Worm (Caenorhabditis elegans) whole organism, L4 larva: Measurements from ENCODE around the gene dnj-7.
A peak's percentile ranks its signal among the peaks of the same experiment; 100 is the strongest.

Experiments used
- D1046.2 ChIP-seq: fragments of 200-800 bp; sonication (Bioruptor generic); IDR thresholded peaks from 2 replicates; pipeline ENCODE4 v1.3.6; 2022; ENCODE audit warnings: missing genetic modification characterization, missing compliant biosample characterization
- F37D6.2 ChIP-seq: sonication (generic microtip); optimal IDR thresholded peaks from 2 replicates; lab custom pipeline; 2016; ENCODE audit warnings: mild to moderate bottlenecking, missing genetic modification characterization, missing compliant biosample characterization
- F49E8.2 ChIP-seq: sonication (generic microtip); optimal IDR thresholded peaks from 2 replicates; lab custom pipeline; 2016; ENCODE audit warnings: missing compliant biosample characterization, mild to moderate bottlenecking, missing genetic modification characterization, borderline replicate concordance
- ZK546.5 ChIP-seq, 2 experiments: sonication (generic microtip); optimal IDR thresholded peaks; 2 replicates each; lab custom pipeline; 2017; ENCODE audit warnings: missing biosample characterization in 2 of 2, missing genetic modification characterization in 2 of 2
- aha-1 ChIP-seq: fragments of 150-350 bp; peaks from one replicate; lab custom pipeline; 2014; ENCODE audit warnings: missing biosample characterization, missing genetic modification characterization
- ama-1 ChIP-seq: fragments of 150-350 bp; optimal IDR thresholded peaks from 2 replicates; lab custom pipeline; 2014; ENCODE audit warnings: inconsistent platforms, mixed read lengths
- arid-1 ChIP-seq: fragments of 200-800 bp; sonication (Bioruptor generic); conservative IDR thresholded peaks from 2 replicates; pipeline ENCODE4 v1.3.6; 2022; ENCODE audit warnings: missing genetic modification reagents, missing genetic modification characterization, missing compliant biosample characterization
- attf-4 ChIP-seq: sonication (generic microtip); optimal IDR thresholded peaks from 3 replicates; lab custom pipeline; 2017; ENCODE audit warnings: missing biosample characterization, missing genetic modification characterization
- ceh-28 ChIP-seq: fragments of 150-350 bp; optimal IDR thresholded peaks from 2 replicates; lab custom pipeline; 2014; ENCODE audit warnings: missing biosample characterization, missing genetic modification reagents, missing genetic modification characterization
- ceh-32 ChIP-seq: sonication (generic microtip); optimal IDR thresholded peaks from 2 replicates; lab custom pipeline; 2016; ENCODE audit warnings: mild to moderate bottlenecking, missing genetic modification characterization, missing compliant biosample characterization; ENCODE audit not compliant: poor library complexity
- ctbp-1 ChIP-seq: fragments of 200-800 bp; sonication (Bioruptor generic); IDR thresholded peaks from 2 replicates; pipeline ENCODE4 v1.3.6; 2022; ENCODE audit warnings: missing genetic modification reagents, missing genetic modification characterization, missing compliant biosample characterization
- daf-16 ChIP-seq, 3 experiments: sonication (generic microtip); optimal IDR thresholded peaks; 2 replicates each; lab custom pipeline; 2016 to 2017; ENCODE audit warnings: missing genetic modification characterization in 3 of 3, missing genetic modification reagents in 3 of 3, mild to moderate bottlenecking in 2 of 3, missing compliant biosample characterization in 2 of 3, missing biosample characterization in 1 of 3, moderate library complexity in 1 of 3
- daf-19 ChIP-seq: fragments of 200-800 bp; sonication (Bioruptor generic); conservative IDR thresholded peaks from 2 replicates; pipeline ENCODE4 v1.3.6; 2022; ENCODE audit warnings: missing genetic modification characterization, missing compliant biosample characterization
- dmd-6 ChIP-seq: fragments of 200-800 bp; sonication (Bioruptor generic); IDR thresholded peaks from 2 replicates; pipeline ENCODE4 v1.3.6; 2022; ENCODE audit warnings: missing genetic modification reagents, missing genetic modification characterization, missing compliant biosample characterization
- fos-1 ChIP-seq: fragments of 150-350 bp; optimal IDR thresholded peaks from 2 replicates; lab custom pipeline; 2014; ENCODE audit warnings: missing biosample characterization, missing genetic modification characterization
- hlh-11 ChIP-seq: fragments of 200-800 bp; sonication (Bioruptor generic); optimal IDR thresholded peaks from 2 replicates; lab custom pipeline; 2018; ENCODE audit warnings: mild to moderate bottlenecking, missing genetic modification characterization, missing compliant biosample characterization
- hlh-30 ChIP-seq: sonication (generic microtip); optimal IDR thresholded peaks from 2 replicates; lab custom pipeline; 2017; ENCODE audit warnings: antibody characterized with exemption, mild to moderate bottlenecking, missing genetic modification characterization, missing compliant biosample characterization; ENCODE audit not compliant: insufficient read depth
- hmg-1.1 ChIP-seq: fragments of 200-800 bp; sonication (Bioruptor generic); IDR thresholded peaks from 2 replicates; pipeline ENCODE4 v1.3.6; 2022; ENCODE audit warnings: missing genetic modification reagents, missing genetic modification characterization, missing compliant biosample characterization
- lin-1 ChIP-seq: fragments of 200-800 bp; sonication (Bioruptor generic); IDR thresholded peaks from 2 replicates; pipeline ENCODE4 v1.3.6; 2022; ENCODE audit warnings: missing genetic modification reagents, missing genetic modification characterization, missing compliant biosample characterization
- lin-15B ChIP-seq: fragments of 150-350 bp; sonication (generic microtip); optimal IDR thresholded peaks from 3 replicates; lab custom pipeline; 2014; ENCODE audit warnings: missing biosample characterization, missing genetic modification characterization
- mdl-1 ChIP-seq, 2 experiments: fragments of 150-350 bp in 1 of 2; sonication (generic microtip) in 1 of 2; optimal IDR thresholded peaks; 2 replicates each; lab custom pipeline; 2014 to 2017; ENCODE audit warnings: missing biosample characterization in 2 of 2, missing genetic modification characterization in 2 of 2
- mdt-29 ChIP-seq: fragments of 200-800 bp; sonication (Bioruptor generic); IDR thresholded peaks from 2 replicates; pipeline ENCODE4 v1.3.6; 2022; ENCODE audit warnings: missing genetic modification reagents, missing genetic modification characterization, missing compliant biosample characterization
- mep-1 ChIP-seq: fragments of 150-350 bp; sonication (generic microtip); optimal IDR thresholded peaks from 3 replicates; lab custom pipeline; 2014; ENCODE audit warnings: missing biosample characterization, missing genetic modification characterization
- mes-2 ChIP-seq: sonication (generic microtip); optimal IDR thresholded peaks from 2 replicates; lab custom pipeline; 2016; ENCODE audit warnings: missing genotype, mild to moderate bottlenecking, missing genetic modification characterization, missing compliant biosample characterization; ENCODE audit not compliant: poor library complexity, severe bottlenecking
- nhr-11 ChIP-seq: fragments of 150-350 bp; optimal IDR thresholded peaks from 2 replicates; lab custom pipeline; 2014; ENCODE audit warnings: missing biosample characterization, missing genetic modification characterization
- nhr-28 ChIP-seq: fragments of 150-350 bp; optimal IDR thresholded peaks from 2 replicates; lab custom pipeline; 2014; ENCODE audit warnings: missing biosample characterization, missing genetic modification characterization
- nhr-42 ChIP-seq: fragments of 200-800 bp; sonication (Bioruptor generic); IDR thresholded peaks from 2 replicates; pipeline ENCODE4 v1.3.6; 2022; ENCODE audit warnings: missing genetic modification characterization, missing compliant biosample characterization
- php-3 ChIP-seq: fragments of 200-800 bp; sonication (Bioruptor generic); IDR thresholded peaks from 2 replicates; pipeline ENCODE4 v1.3.6; 2022; ENCODE audit warnings: missing genetic modification reagents, missing genetic modification characterization, missing compliant biosample characterization
- pqm-1 ChIP-seq: sonication (generic microtip); optimal IDR thresholded peaks from 2 replicates; lab custom pipeline; 2017; ENCODE audit warnings: missing biosample characterization, missing genetic modification characterization
- snpc-4 ChIP-seq: fragments of 150-350 bp; optimal IDR thresholded peaks from 2 replicates; lab custom pipeline; 2014; ENCODE audit warnings: missing biosample characterization, missing genetic modification characterization
- spr-3 ChIP-seq: fragments of 200-800 bp; sonication (Bioruptor generic); optimal IDR thresholded peaks from 2 replicates; lab custom pipeline; 2018; ENCODE audit warnings: mild to moderate bottlenecking, missing genetic modification characterization, missing compliant biosample characterization
- tag-97 ChIP-seq: fragments of 200-800 bp; sonication (Bioruptor generic); IDR thresholded peaks from 2 replicates; pipeline ENCODE4 v1.3.6; 2022; ENCODE audit warnings: missing genetic modification characterization, missing compliant biosample characterization
- unc-130 ChIP-seq: sonication (generic microtip); optimal IDR thresholded peaks from 2 replicates; lab custom pipeline; 2016; ENCODE audit warnings: missing genetic modification reagents, missing genetic modification characterization, missing compliant biosample characterization
- unc-39 ChIP-seq: sonication (generic microtip); optimal IDR thresholded peaks from 2 replicates; lab custom pipeline; 2017; ENCODE audit warnings: missing biosample characterization, missing genetic modification characterization
- unc-62 ChIP-seq, 3 experiments: fragments of 150-350 bp in 1 of 3; sonication (generic microtip); optimal IDR thresholded peaks in 2 of 3; peaks in 1 of 3; 1 replicate in 1 of 3; 2 replicates in 2 of 3; lab custom pipeline; 2014 to 2017; ENCODE audit warnings: missing biosample characterization in 3 of 3, missing genetic modification characterization in 3 of 3, missing genetic modification reagents in 3 of 3, missing genotype in 1 of 3

dnj-7 gene

ce11 chrX:7149670-7150069 is 44.7 kb upstream of the dnj-7 start:
- TF ChIP-seq lin-15B, result no peak
- no peak for TF ChIP-seq mdt-29
- TF ChIP-seq ZK546.5 (tag; optimal IDR thresholded peaks at IDR 0.05; lab: Kevin White, UChicago), result no peak
- TF ChIP-seq mes-2 (tag; lab: Kevin White, UChicago), result no peak
- peak in 1 of 2 experiments; percentile 87 for TF ChIP-seq unc-62 (GFP tag; optimal IDR thresholded peaks at IDR 0.05 in 1 of 2; lab: Kevin White, UChicago)
- TF ChIP-seq unc-62 (tag; optimal IDR thresholded peaks at IDR 0.05; lab: Kevin White, UChicago), result no peak
- TF ChIP-seq spr-3, result no peak
- no peak for TF ChIP-seq F49E8.2 (tag; lab: Kevin White, UChicago)
- no peak for TF ChIP-seq arid-1 (GFP tag; lab: Robert Waterston, UW)

DNA sequence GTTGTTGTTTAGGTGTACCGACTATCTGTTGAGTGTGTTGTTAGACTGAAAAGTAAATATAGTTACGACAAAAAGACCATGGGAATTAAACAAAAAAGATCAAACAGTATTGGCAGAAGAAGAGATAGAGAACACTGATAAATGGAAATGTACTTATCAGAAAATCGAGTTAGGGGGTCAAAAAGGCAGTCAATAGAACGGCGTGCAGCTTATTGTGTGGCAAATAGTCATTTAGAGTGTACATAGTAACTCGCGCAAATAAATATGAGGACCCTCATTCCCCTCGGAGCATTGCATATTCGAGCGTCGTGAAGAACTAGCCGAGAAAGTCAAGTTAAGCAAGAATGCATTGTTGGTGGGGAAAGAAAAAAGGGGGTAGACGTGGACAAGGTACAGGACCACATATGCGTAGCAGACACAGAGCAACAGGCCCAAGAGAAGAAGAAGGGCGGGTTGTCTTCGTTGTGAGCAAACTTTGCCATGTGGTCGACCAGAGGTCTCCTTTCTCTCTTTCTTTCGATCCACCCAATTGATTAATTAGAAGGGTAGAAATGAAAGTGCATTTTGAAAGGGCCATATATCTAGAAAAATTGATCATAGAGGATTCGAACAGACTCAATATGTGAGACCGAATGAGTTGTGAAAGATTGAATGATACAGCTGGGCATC is 43.0 kb upstream of the dnj-7 start, which contains the start of gene lam-2:
lam-2 (minus strand) TSS at position 51 of the 669 bp plus-strand sequence.
- no peak for TF ChIP-seq unc-39
- TF ChIP-seq F37D6.2 (tag; lab: Kevin White, UChicago), result no peak
- no peak for TF ChIP-seq spr-3
- no peak for TF ChIP-seq mdt-29
- no peak for TF ChIP-seq nhr-28 (tag; lab: Kevin White, UChicago)
- no peak for TF ChIP-seq nhr-11 (tag; lab: Kevin White, UChicago)
- no peak for TF ChIP-seq snpc-4 (tag; lab: Kevin White, UChicago)
- no peak for TF ChIP-seq ama-1 (lab: Kevin White, UChicago)
- no peak for TF ChIP-seq D1046.2
- TF ChIP-seq fos-1 (tag; lab: Kevin White, UChicago), result no peak
- no peak for TF ChIP-seq tag-97
- no peak for TF ChIP-seq pqm-1 (tag; lab: Kevin White, UChicago)
- TF ChIP-seq mdl-1 (tag; optimal IDR thresholded peaks at IDR 0.05; lab: Kevin White, UChicago), result no peak
- TF ChIP-seq nhr-42 (GFP tag; lab: Robert Waterston, UW), result no peak
- TF ChIP-seq dmd-6, result no peak
- no peak for TF ChIP-seq php-3 (GFP tag; lab: Robert Waterston, UW)
- TF ChIP-seq mep-1 (tag; lab: Kevin White, UChicago), result no peak

- TF ChIP-seq aha-1 (tag; lab: Kevin White, UChicago), result peak; percentile 52
- TF ChIP-seq daf-19 (GFP tag; lab: Robert Waterston, UW), result no peak
- no peak for TF ChIP-seq attf-4 (tag; lab: Kevin White, UChicago)
- peak in 1 of 2 experiments; percentile 8 for TF ChIP-seq unc-62 (GFP tag; optimal IDR thresholded peaks at IDR 0.05 in 1 of 2; lab: Kevin White, UChicago)
- no peak for TF ChIP-seq unc-62 (tag; optimal IDR thresholded peaks at IDR 0.05; lab: Kevin White, UChicago)
These were observed 42.3 kb upstream of the dnj-7 start for ce11 chrX:7151976-7152528.

- TF ChIP-seq daf-16 (GFP tag; optimal IDR thresholded peaks at IDR 0.05; lab: Kevin White, UChicago) (peak in 1 of 2 experiments; percentile 4), daf-16 (tag; optimal IDR thresholded peaks at IDR 0.05; lab: Kevin White, UChicago) (no peak), lin-1 (no peak), aha-1 (tag; lab: Kevin White, UChicago) (peak; percentile 92), hlh-11 (tag; lab: Kevin White, UChicago) (peak; percentile 43), ceh-32 (tag; lab: Kevin White, UChicago) (no peak), hmg-1.1 (GFP tag; lab: Robert Waterston, UW) (no peak)
- TF ChIP-seq, all 104 proteins: peak for 3
These were observed 40.9 kb upstream of the dnj-7 start for ce11 chrX:7153460-7153859.

DNA sequence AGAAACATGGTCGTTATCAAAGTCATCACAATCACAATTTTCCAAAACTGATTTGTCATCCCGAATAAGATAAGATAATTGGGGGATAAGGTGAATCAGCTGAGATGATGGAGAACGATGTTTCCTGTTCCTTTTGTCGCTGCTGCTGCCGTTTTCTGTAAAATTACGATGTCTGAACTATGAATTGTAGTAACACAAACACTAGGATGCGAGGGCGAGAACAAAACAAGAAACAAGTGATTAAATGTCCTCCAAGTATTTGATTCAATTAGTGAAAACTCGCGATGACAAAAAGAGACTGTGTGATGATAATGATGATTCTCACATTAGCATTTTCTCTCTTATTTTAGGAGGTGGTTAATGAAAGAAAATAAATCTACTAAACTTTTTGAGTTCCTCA is 38.5 kb upstream of the dnj-7 start, which contains the start of gene C54D1.7:
C54D1.7 (minus strand) TSS at position 157 of the 400 bp plus-strand sequence.
- TF ChIP-seq ceh-28 (tag; lab: Kevin White, UChicago) (no peak), unc-62 (GFP tag; optimal IDR thresholded peaks at IDR 0.05 in 1 of 2; lab: Kevin White, UChicago) (peak in 1 of 2 experiments; percentile 51), unc-62 (tag; optimal IDR thresholded peaks at IDR 0.05; lab: Kevin White, UChicago) (no peak), ctbp-1 (GFP tag; lab: Robert Waterston, UW) (no peak), hlh-30 (tag; lab: Kevin White, UChicago) (peak; percentile 11), F37D6.2 (tag; lab: Kevin White, UChicago) (no peak), unc-130 (GFP tag; lab: Kevin White, UChicago) (no peak), nhr-28 (tag; lab: Kevin White, UChicago) (peak; percentile 10)
